Worm (Caenorhabditis elegans): Measurements from ENCODE around the gene C18F10.7.

DNA sequence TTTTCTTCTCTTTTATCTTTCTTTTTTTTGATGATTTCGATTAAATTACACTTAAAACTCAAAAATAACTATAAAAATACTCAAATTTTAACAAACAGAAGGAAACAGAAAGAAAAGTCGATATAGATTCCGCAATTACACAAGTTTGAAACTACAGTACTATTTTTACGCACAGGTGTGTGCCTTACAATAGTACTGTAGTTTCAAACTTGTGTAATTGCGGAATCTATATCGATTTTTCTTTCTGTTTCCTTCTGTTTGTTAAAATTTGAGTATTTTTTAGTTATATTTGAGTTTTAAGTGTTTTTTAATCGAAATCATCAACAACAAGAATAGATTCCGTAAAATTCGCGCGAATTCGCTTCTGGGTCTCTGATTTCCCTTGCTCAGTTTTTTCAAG is 4.9 kb upstream of the C18F10.7 start:
- no peak for TF ChIP-seq him-1 (tag; optimal IDR thresholded peaks at IDR 0.05)
- TF ChIP-seq dao-5 (tag; optimal IDR thresholded peaks at IDR 0.05): no peak
- TF ChIP-seq W03F9.2 (tag; optimal IDR thresholded peaks at IDR 0.05): no peak
